Worm (Caenorhabditis elegans) whole organism, L1 larva: ENCODE data around the gene W02A2.9.

ENCODE experiments used
- blmp-1 ChIP-seq: fragments of 150-350 bp; optimal IDR thresholded peaks from 2 replicates; lab custom pipeline; 2014; ENCODE audit warnings: missing biosample characterization, missing genetic modification characterization
- elt-2 ChIP-seq: sonication (generic microtip); optimal IDR thresholded peaks from 2 replicates; lab custom pipeline; 2016; ENCODE audit warnings: missing genetic modification characterization, mild to moderate bottlenecking, inconsistent platforms, missing compliant biosample characterization, missing genetic modification reagents
- mep-1 ChIP-seq: fragments of 150-350 bp; optimal IDR thresholded peaks from 2 replicates; lab custom pipeline; 2014; ENCODE audit warnings: missing biosample characterization, missing genetic modification characterization
- nhr-237 ChIP-seq: fragments of 150-350 bp; optimal IDR thresholded peaks from 2 replicates; lab custom pipeline; 2014; ENCODE audit warnings: missing biosample characterization, missing genetic modification characterization
- pag-3 ChIP-seq: sonication (generic microtip); optimal IDR thresholded peaks from 2 replicates; lab custom pipeline; 2017; ENCODE audit warnings: missing genetic modification characterization, mild to moderate bottlenecking, missing compliant biosample characterization, antibody characterized with exemption, borderline replicate concordance; ENCODE audit not compliant: insufficient read depth
- pqm-1 ChIP-seq: sonication (generic microtip); optimal IDR thresholded peaks from 3 replicates; lab custom pipeline; 2017; ENCODE audit warnings: missing biosample characterization, missing genetic modification characterization
- rnt-1 ChIP-seq: sonication (generic microtip); optimal IDR thresholded peaks from 2 replicates; lab custom pipeline; 2016; ENCODE audit warnings: mild to moderate bottlenecking, missing genetic modification characterization, moderate library complexity, missing compliant biosample characterization
- snpc-4 ChIP-seq: fragments of 150-350 bp; optimal IDR thresholded peaks from 2 replicates; lab custom pipeline; 2014; ENCODE audit warnings: missing biosample characterization, missing genetic modification characterization
- unc-62 ChIP-seq: fragments of 150-350 bp; optimal IDR thresholded peaks from 2 replicates; lab custom pipeline; 2014; ENCODE audit warnings: missing biosample characterization, missing genetic modification reagents, missing genetic modification characterization
- zag-1 ChIP-seq: fragments of 150-350 bp; optimal IDR thresholded peaks from 2 replicates; lab custom pipeline; 2014; ENCODE audit warnings: missing biosample characterization, missing genetic modification characterization

DNA sequence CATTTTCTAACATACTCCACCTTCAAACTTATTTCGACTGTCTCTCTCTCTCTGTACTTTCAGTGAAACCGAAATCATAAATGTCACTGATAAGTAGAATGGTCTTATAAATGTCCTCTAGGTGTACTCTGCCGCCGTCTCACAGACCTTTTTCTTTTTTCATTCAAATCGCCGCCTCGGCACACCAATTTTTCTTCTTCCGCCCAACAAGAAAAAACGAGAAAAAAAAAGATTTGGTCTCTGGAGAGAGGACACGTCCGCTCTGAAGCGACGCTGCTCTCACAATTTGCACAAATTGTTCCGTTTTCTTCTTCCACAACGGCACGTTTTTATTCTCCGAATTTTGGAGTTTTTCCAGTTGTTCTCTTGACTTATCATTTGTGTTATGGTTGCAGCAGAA lies 34.3 kb upstream of the W02A2.9 start:
- TF ChIP-seq unc-62 (GFP tag; lab: Kevin White, UChicago) (no peak), blmp-1 (tag; lab: Kevin White, UChicago) (no peak), nhr-237 (tag; lab: Kevin White, UChicago) (no peak), snpc-4 (no peak), pqm-1 (tag; lab: Kevin White, UChicago) (no peak), zag-1 (tag; lab: Kevin White, UChicago) (no peak), elt-2 (tag; lab: Kevin White, UChicago) (no peak), pag-3 (tag; lab: Kevin White, UChicago) (no peak), rnt-1 (tag; lab: Kevin White, UChicago) (no peak), mep-1 (tag; lab: Kevin White, UChicago) (no peak)
